Worm (Caenorhabditis elegans) whole organism, early embryonic: Measurements from ENCODE around the gene ugt-60.

Source experiments
- aly-1 ChIP-seq: sonication (generic microtip); optimal IDR thresholded peaks from 2 replicates; lab custom pipeline; 2016; ENCODE audit warnings: missing genetic modification characterization, missing compliant biosample characterization
- ama-1 ChIP-seq: fragments of 150-350 bp; optimal IDR thresholded peaks from 2 replicates; lab custom pipeline; 2014
- flt-1 ChIP-seq: fragments of 200-800 bp; sonication (Bioruptor generic); IDR thresholded peaks from 2 replicates; pipeline ENCODE4 v1.3.6; 2022; ENCODE audit warnings: missing genetic modification characterization, missing compliant biosample characterization
- hmbx-1 ChIP-seq: sonication (generic microtip); optimal IDR thresholded peaks from 2 replicates; lab custom pipeline; 2016; ENCODE audit warnings: mild to moderate bottlenecking, missing genetic modification characterization, missing compliant biosample characterization
- pes-1 ChIP-seq: fragments of 200-800 bp; sonication (Bioruptor generic); IDR thresholded peaks from 2 replicates; pipeline ENCODE4 v1.3.6; 2022; ENCODE audit warnings: missing genetic modification reagents, missing genetic modification characterization, missing compliant biosample characterization

DNA sequence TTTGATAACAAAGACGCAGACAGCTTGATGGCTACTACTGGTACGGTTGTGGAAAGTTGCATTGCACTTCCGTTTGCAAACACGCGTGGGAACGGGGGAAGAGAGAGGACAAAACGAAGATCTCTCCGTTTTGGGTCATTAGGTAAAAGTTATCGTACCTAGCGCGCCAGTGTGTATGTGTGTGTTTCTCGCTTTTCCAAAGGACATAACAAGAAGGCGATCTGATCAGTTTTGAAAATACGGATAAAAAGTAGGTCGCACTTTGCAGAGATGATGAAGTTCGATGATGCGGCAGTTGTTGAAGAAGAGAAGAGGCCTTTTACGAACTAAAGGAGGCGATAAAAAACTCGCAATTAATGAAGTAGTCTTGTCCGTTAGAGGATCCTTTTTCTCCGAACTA lies 33.8 kb downstream of the ugt-60 start:
- TF ChIP-seq flt-1, result no peak
- TF ChIP-seq aly-1 (tag; lab: Kevin White, UChicago), result no peak
- no peak for TF ChIP-seq ama-1
- no peak for TF ChIP-seq hmbx-1
- TF ChIP-seq pes-1 (GFP tag; lab: Robert Waterston, UW), result no peak
